Fruit fly (Drosophila melanogaster): ENCODE measurements around the gene Veneno.

- no peak for TF ChIP-seq psq (optimal IDR thresholded peaks at IDR 0.05)
- no peak for TF ChIP-seq Sin3A (optimal IDR thresholded peaks at IDR 0.05)
Observed at dm6 chr3R:8343251-8343744, 19.1 kb downstream of the Veneno start, which contains the start of the genes PNKP and COX7AL.

Measured in Kc167 (cell line).